Worm (Caenorhabditis elegans) whole organism, midembryonic: ENCODE measurements around the gene svh-5.

Experiments
- flt-1 ChIP-seq: fragments of 200-800 bp; sonication (Bioruptor generic); IDR thresholded peaks from 2 replicates; pipeline ENCODE4 v1.3.6; 2022; ENCODE audit warnings: missing genetic modification characterization, missing compliant biosample characterization
- med-1 ChIP-seq: sonication (generic microtip); optimal IDR thresholded peaks from 2 replicates; lab custom pipeline; 2017; ENCODE audit warnings: missing genetic modification characterization, mild to moderate bottlenecking, missing compliant biosample characterization, antibody characterized with exemption, missing genetic modification reagents; ENCODE audit not compliant: insufficient read depth
- ref-1 ChIP-seq: fragments of 200-800 bp; sonication (Bioruptor generic); conservative IDR thresholded peaks from 2 replicates; pipeline ENCODE4 v1.3.6; 2022; ENCODE audit warnings: missing genetic modification reagents, missing genetic modification characterization, missing compliant biosample characterization
- ztf-29 ChIP-seq: fragments of 200-800 bp; sonication (Bioruptor generic); IDR thresholded peaks from 2 replicates; pipeline ENCODE4 v1.3.6; 2022; ENCODE audit warnings: missing genetic modification reagents, missing genetic modification characterization, missing compliant biosample characterization

ce11 chrX:15392672-15393071 lies 15.0 kb upstream of the svh-5 start:
- TF ChIP-seq ztf-29 (GFP tag; lab: Robert Waterston, UW) (no peak), flt-1 (GFP tag; lab: Robert Waterston, UW) (no peak), ref-1 (GFP tag; lab: Robert Waterston, UW) (no peak), med-1 (GFP tag; lab: Kevin White, UChicago) (no peak)
